Worm (Caenorhabditis elegans) whole organism, late embryonic: ENCODE data around the gene fkh-2.
A peak's percentile ranks its signal among the peaks of the same experiment; 100 is the strongest.

Experiments
- C08G9.2 ChIP-seq: sonication (generic microtip); optimal IDR thresholded peaks from 2 replicates; lab custom pipeline; 2016; ENCODE audit warnings: mild to moderate bottlenecking, missing genetic modification characterization, moderate library complexity, missing compliant biosample characterization
- K09A11.1 ChIP-seq: sonication (generic microtip); optimal IDR thresholded peaks from 2 replicates; lab custom pipeline; 2017; ENCODE audit warnings: antibody characterized with exemption, mild to moderate bottlenecking, missing genetic modification characterization, missing compliant biosample characterization; ENCODE audit not compliant: insufficient read depth
- T23F11.4 ChIP-seq: fragments of 200-800 bp; sonication (Bioruptor generic); optimal IDR thresholded peaks from 2 replicates; lab custom pipeline; 2018; ENCODE audit warnings: mild to moderate bottlenecking, missing genetic modification characterization, missing compliant biosample characterization
- Y22D7AL.16 ChIP-seq: sonication (generic microtip); optimal IDR thresholded peaks from 2 replicates; lab custom pipeline; 2016; ENCODE audit warnings: missing genetic modification characterization, missing compliant biosample characterization
- ahr-1 ChIP-seq: sonication (generic microtip); optimal IDR thresholded peaks from 2 replicates; lab custom pipeline; 2016; ENCODE audit warnings: missing genetic modification characterization, missing compliant biosample characterization
- ceh-14 ChIP-seq: sonication (generic microtip); optimal IDR thresholded peaks from 2 replicates; lab custom pipeline; 2016; ENCODE audit warnings: missing genotype, missing genetic modification characterization, missing compliant biosample characterization
- ceh-19 ChIP-seq: fragments of 200-800 bp; sonication (Bioruptor generic); optimal IDR thresholded peaks from 2 replicates; lab custom pipeline; 2018; ENCODE audit warnings: mild to moderate bottlenecking, missing genetic modification characterization, missing compliant biosample characterization
- ceh-22 ChIP-seq: sonication (generic microtip); optimal IDR thresholded peaks from 2 replicates; lab custom pipeline; 2017; ENCODE audit warnings: missing biosample characterization, missing genetic modification characterization
- ceh-24 ChIP-seq: sonication (generic microtip); optimal IDR thresholded peaks from 2 replicates; lab custom pipeline; 2016; ENCODE audit warnings: mild to moderate bottlenecking, missing genetic modification characterization, missing compliant biosample characterization
- ceh-48 ChIP-seq: sonication (generic microtip); optimal IDR thresholded peaks from 2 replicates; lab custom pipeline; 2016; ENCODE audit warnings: missing genetic modification characterization, inconsistent platforms, missing compliant biosample characterization
- ceh-9 ChIP-seq: sonication (generic microtip); optimal IDR thresholded peaks from 2 replicates; lab custom pipeline; 2016; ENCODE audit warnings: mild to moderate bottlenecking, missing genetic modification characterization, inconsistent platforms, missing compliant biosample characterization
- che-1 ChIP-seq: sonication (generic microtip); optimal IDR thresholded peaks from 2 replicates; lab custom pipeline; 2016; ENCODE audit warnings: mild to moderate bottlenecking, missing genetic modification characterization, missing compliant biosample characterization
- dve-1 ChIP-seq: sonication (generic microtip); optimal IDR thresholded peaks from 2 replicates; lab custom pipeline; 2017; ENCODE audit warnings: antibody characterized with exemption, mild to moderate bottlenecking, missing genetic modification characterization, missing compliant biosample characterization
- elt-2 ChIP-seq: sonication (generic microtip); optimal IDR thresholded peaks from 2 replicates; lab custom pipeline; 2016; ENCODE audit warnings: missing genetic modification reagents, missing genetic modification characterization, missing compliant biosample characterization
- elt-4 ChIP-seq: sonication (generic microtip); optimal IDR thresholded peaks from 2 replicates; lab custom pipeline; 2016; ENCODE audit warnings: missing genetic modification characterization, missing compliant biosample characterization
- eyg-1 ChIP-seq: sonication (generic microtip); optimal IDR thresholded peaks from 2 replicates; lab custom pipeline; 2016; ENCODE audit warnings: missing genotype, missing genetic modification characterization, missing compliant biosample characterization
- hlh-13 ChIP-seq: fragments of 200-800 bp; sonication (Bioruptor generic); optimal IDR thresholded peaks from 2 replicates; lab custom pipeline; 2018; ENCODE audit warnings: mild to moderate bottlenecking, missing genetic modification characterization, missing compliant biosample characterization
- hlh-15 ChIP-seq: sonication (generic microtip); optimal IDR thresholded peaks from 2 replicates; lab custom pipeline; 2016; ENCODE audit warnings: missing genetic modification characterization, missing compliant biosample characterization
- hlh-30 ChIP-seq: sonication (generic microtip); optimal IDR thresholded peaks from 2 replicates; lab custom pipeline; 2017; ENCODE audit warnings: antibody characterized with exemption, missing genetic modification characterization, missing compliant biosample characterization; ENCODE audit not compliant: insufficient read depth
- hlh-8 ChIP-seq: sonication (generic microtip); optimal IDR thresholded peaks from 2 replicates; lab custom pipeline; 2016; ENCODE audit warnings: missing genotype, missing genetic modification characterization, missing compliant biosample characterization
- lim-6 ChIP-seq: sonication (generic microtip); optimal IDR thresholded peaks from 2 replicates; lab custom pipeline; 2016; ENCODE audit warnings: missing genetic modification characterization, missing compliant biosample characterization
- lin-11 ChIP-seq: fragments of 200-800 bp; sonication (Bioruptor generic); optimal IDR thresholded peaks from 2 replicates; lab custom pipeline; 2018; ENCODE audit warnings: mild to moderate bottlenecking, missing genetic modification characterization, missing compliant biosample characterization
- pha-4 ChIP-seq: fragments of 150-350 bp; optimal IDR thresholded peaks from 2 replicates; lab custom pipeline; 2018; ENCODE audit warnings: missing biosample characterization, missing genetic modification reagents, missing genetic modification characterization
- ref-2 ChIP-seq: sonication (generic microtip); optimal IDR thresholded peaks from 2 replicates; lab custom pipeline; 2016; ENCODE audit warnings: missing genetic modification characterization, missing compliant biosample characterization
- sox-2 ChIP-seq: fragments of 200-800 bp; sonication (Bioruptor generic); IDR thresholded peaks from 2 replicates; pipeline ENCODE4 v1.3.6; 2022; ENCODE audit warnings: missing genetic modification reagents, missing genetic modification characterization, missing compliant biosample characterization
- sox-4 ChIP-seq: sonication (generic microtip); optimal IDR thresholded peaks from 2 replicates; lab custom pipeline; 2017; ENCODE audit warnings: mild to moderate bottlenecking, missing genetic modification characterization, inconsistent platforms, missing compliant biosample characterization
- syd-9 ChIP-seq: sonication (generic microtip); optimal IDR thresholded peaks from 2 replicates; lab custom pipeline; 2016; ENCODE audit warnings: mild to moderate bottlenecking, missing genetic modification characterization, moderate library complexity, missing compliant biosample characterization
- tbx-7 ChIP-seq: sonication (generic microtip); optimal IDR thresholded peaks from 2 replicates; lab custom pipeline; 2016; ENCODE audit warnings: missing genotype, missing genetic modification characterization, missing compliant biosample characterization
- ttx-3 ChIP-seq: sonication (generic microtip); optimal IDR thresholded peaks from 2 replicates; lab custom pipeline; 2016; ENCODE audit warnings: missing genetic modification reagents, missing genetic modification characterization, missing compliant biosample characterization
- unc-3 ChIP-seq, 2 experiments: fragments of 200-800 bp in 1 of 2; sonication (Bioruptor generic) in 1 of 2; sonication (generic microtip) in 1 of 2; conservative IDR thresholded peaks in 1 of 2; optimal IDR thresholded peaks in 1 of 2; 2 replicates each; pipeline versions ENCODE4 v1.3.6 to Lab custom; 2016 to 2022; ENCODE audit warnings: missing compliant biosample characterization in 2 of 2, missing genetic modification characterization in 2 of 2, missing genetic modification reagents in 1 of 2
- unc-42 ChIP-seq: sonication (generic microtip); optimal IDR thresholded peaks from 2 replicates; lab custom pipeline; 2016; ENCODE audit warnings: missing genotype, missing genetic modification characterization, missing compliant biosample characterization
- unc-55 ChIP-seq: sonication (generic microtip); optimal IDR thresholded peaks from 2 replicates; lab custom pipeline; 2017; ENCODE audit warnings: missing biosample characterization, missing genetic modification reagents, missing genetic modification characterization
- zip-5 ChIP-seq: sonication (generic microtip); optimal IDR thresholded peaks from 2 replicates; lab custom pipeline; 2016; ENCODE audit warnings: missing genetic modification characterization, missing compliant biosample characterization

The fkh-2 gene

ce11 chrX:3755753-3756152 is 13.6 kb upstream of the fkh-2 start:
- TF ChIP-seq pha-4 (tag; lab: Kevin White, UChicago), result no peak
- no peak for TF ChIP-seq lim-6 (tag; lab: Kevin White, UChicago)
- TF ChIP-seq ceh-22 (tag; lab: Kevin White, UChicago), result no peak
- no peak for TF ChIP-seq elt-2 (tag; lab: Kevin White, UChicago)

DNA sequence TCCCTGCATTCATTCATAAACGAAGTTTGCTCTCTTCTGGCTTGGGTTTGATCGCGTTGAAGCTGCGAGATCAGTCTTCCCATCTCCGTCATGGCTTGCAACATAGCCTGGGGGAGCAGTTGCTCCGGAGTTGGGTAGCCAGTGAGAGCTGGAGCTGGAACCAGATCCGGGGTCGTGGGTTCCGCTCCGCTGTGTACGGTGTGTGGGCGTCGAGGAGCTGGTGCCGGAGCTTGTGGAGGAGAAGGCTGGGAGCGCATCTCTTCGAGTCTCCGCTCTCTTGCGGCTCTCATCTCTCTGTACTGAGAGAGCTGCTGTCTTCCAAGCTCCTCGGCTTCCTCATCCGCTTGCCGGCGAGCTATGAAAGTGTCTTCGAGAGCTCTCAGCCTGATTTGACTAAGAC is 10.3 kb upstream of the fkh-2 start:
- no peak for TF ChIP-seq ref-2 (tag; lab: Kevin White, UChicago)
- TF ChIP-seq elt-4 (tag; lab: Kevin White, UChicago), result no peak
- no peak for TF ChIP-seq sox-4 (tag; lab: Kevin White, UChicago)
- TF ChIP-seq Y22D7AL.16 (tag; lab: Kevin White, UChicago), result no peak
- TF ChIP-seq dve-1 (tag; lab: Kevin White, UChicago), result no peak
- no peak for TF ChIP-seq hlh-8 (tag; lab: Kevin White, UChicago)
- no peak for TF ChIP-seq ttx-3 (tag; lab: Kevin White, UChicago)
- no peak for TF ChIP-seq sox-2 (GFP tag; lab: Robert Waterston, UW)
- TF ChIP-seq ceh-24 (tag; lab: Kevin White, UChicago), result no peak
- TF ChIP-seq elt-2 (tag; lab: Kevin White, UChicago), result no peak
- no peak for TF ChIP-seq ceh-14 (tag; lab: Kevin White, UChicago)
- TF ChIP-seq lin-11 (tag; lab: Kevin White, UChicago), result no peak
- no peak for TF ChIP-seq K09A11.1 (tag; lab: Kevin White, UChicago)
- no peak for TF ChIP-seq hlh-13 (GFP tag; lab: Kevin White, UChicago)
- TF ChIP-seq, all 69 proteins: peak for 0

DNA sequence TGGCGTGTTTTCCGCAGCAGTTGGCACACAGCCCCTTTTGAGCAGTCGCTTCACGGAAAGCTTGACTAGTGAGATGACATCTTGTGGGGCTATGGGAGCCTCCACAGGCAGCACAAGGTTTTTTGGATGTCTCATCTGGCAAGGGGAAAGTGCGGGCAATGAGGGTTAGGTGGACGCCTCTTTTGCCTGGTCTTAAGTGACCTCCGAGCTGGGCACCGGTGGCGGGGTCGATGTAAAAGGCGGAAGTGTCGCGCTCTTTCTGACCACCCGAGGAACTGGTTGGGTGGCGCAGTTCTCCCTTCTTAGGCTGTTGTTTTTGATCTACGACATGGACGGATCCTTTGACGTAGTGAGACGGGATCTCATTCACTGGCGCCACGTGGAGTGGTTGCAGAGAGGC is 9.2 kb upstream of the fkh-2 start:
- TF ChIP-seq T23F11.4 (GFP tag; lab: Kevin White, UChicago), result no peak
- no peak for TF ChIP-seq tbx-7 (tag; lab: Kevin White, UChicago)
- no peak for TF ChIP-seq ceh-24 (tag; lab: Kevin White, UChicago)
- no peak for TF ChIP-seq unc-3 (GFP tag; conservative IDR thresholded peaks at IDR 0.05; lab: Robert Waterston, UW)
- no peak for TF ChIP-seq unc-3 (tag; optimal IDR thresholded peaks at IDR 0.05; lab: Kevin White, UChicago)
- no peak for TF ChIP-seq syd-9 (tag; lab: Kevin White, UChicago)
- no peak for TF ChIP-seq ceh-19 (GFP tag; lab: Kevin White, UChicago)
- TF ChIP-seq sox-4 (tag; lab: Kevin White, UChicago), result no peak
- TF ChIP-seq eyg-1, result no peak
- TF ChIP-seq ahr-1 (tag; lab: Kevin White, UChicago), result no peak
- TF ChIP-seq ceh-9 (tag; lab: Kevin White, UChicago), result no peak
- TF ChIP-seq elt-2 (tag; lab: Kevin White, UChicago), result no peak
- no peak for TF ChIP-seq zip-5
- TF ChIP-seq che-1 (tag; lab: Kevin White, UChicago), result no peak
- TF ChIP-seq ref-2 (tag; lab: Kevin White, UChicago), result no peak

DNA sequence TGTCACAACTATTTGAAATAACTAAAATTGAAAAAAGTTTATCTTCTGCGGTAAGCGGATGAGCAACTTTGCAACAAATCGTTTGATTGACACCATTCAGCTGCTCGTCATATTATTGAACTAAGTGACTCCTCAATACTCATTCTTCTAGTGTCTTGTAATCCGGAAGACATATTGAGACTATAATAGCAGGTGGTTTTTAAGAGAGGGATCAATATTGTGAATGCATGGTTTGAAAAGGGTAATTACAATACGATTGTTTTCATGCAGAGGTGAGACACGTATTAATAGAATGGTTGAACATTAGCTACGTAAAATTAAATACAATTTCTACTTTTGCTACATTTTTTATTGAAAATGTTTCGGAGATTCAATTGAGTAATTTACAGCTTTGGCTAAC is 1.1 kb upstream of the fkh-2 start:
- TF ChIP-seq ceh-19 (GFP tag; lab: Kevin White, UChicago) (no peak), unc-42 (tag; lab: Kevin White, UChicago) (no peak), ceh-24 (tag; lab: Kevin White, UChicago) (no peak), unc-3 (GFP tag; conservative IDR thresholded peaks at IDR 0.05; lab: Robert Waterston, UW) (no peak), unc-3 (tag; optimal IDR thresholded peaks at IDR 0.05; lab: Kevin White, UChicago) (no peak), ceh-48 (no peak), C08G9.2 (tag; lab: Kevin White, UChicago) (no peak), hlh-15 (tag; lab: Kevin White, UChicago) (no peak), hlh-30 (tag; lab: Kevin White, UChicago) (no peak), ahr-1 (tag; lab: Kevin White, UChicago) (no peak), T23F11.4 (GFP tag; lab: Kevin White, UChicago) (no peak)

- TF ChIP-seq unc-55 (GFP tag; lab: Kevin White, UChicago) (peak; percentile 47), sox-4 (tag; lab: Kevin White, UChicago) (no peak)
These were observed 3.5 kb downstream of the fkh-2 start for ce11 chrX:3738617-3739016.
